Worm (Caenorhabditis elegans): ENCODE results near the gene wht-8.

ce11 chrIII:11193251-11193650, 25.3 kb upstream of the wht-8 start:
- no peak for TF ChIP-seq tag-97 (GFP tag; IDR thresholded peaks at IDR 0.05)
- TF ChIP-seq lin-15B (tag; optimal IDR thresholded peaks at IDR 0.05) = no peak
- no peak for TF ChIP-seq ctbp-1 (GFP tag; IDR thresholded peaks at IDR 0.05)
- TF ChIP-seq mdl-1 (tag; optimal IDR thresholded peaks at IDR 0.05) = no peak
- TF ChIP-seq nhr-25 (tag; optimal IDR thresholded peaks at IDR 0.05; ENCODE audit: borderline replicate concordance, insufficient read depth) = no peak
- TF ChIP-seq nhr-77 (tag; optimal IDR thresholded peaks at IDR 0.05) = no peak
- no peak for TF ChIP-seq lin-13 (GFP tag; optimal IDR thresholded peaks at IDR 0.05)
- no peak for TF ChIP-seq zip-2 (tag; optimal IDR thresholded peaks at IDR 0.05)
